Worm (Caenorhabditis elegans): ENCODE results near the gene srv-4.

The srv-4 gene

ce11 chrIV:4294552-4294951 lies 6.3 kb upstream of the srv-4 start, which contains the start of gene F15E6.3 (continued):
- peak; percentile 82 for TF ChIP-seq nhr-28 (tag; optimal IDR thresholded peaks at IDR 0.05)
- TF ChIP-seq hif-1 (tag; optimal IDR thresholded peaks at IDR 0.05), result no peak
- TF ChIP-seq F49E8.2 (tag; optimal IDR thresholded peaks at IDR 0.05; ENCODE audit: borderline replicate concordance), result no peak

ce11 chrIV:4292569-4292968 lies 4.3 kb upstream of the srv-4 start, which contains the start of gene F15E6.10:
F15E6.10 (plus strand) TSS chrIV:4292869.
- TF ChIP-seq aly-2 (tag; optimal IDR thresholded peaks at IDR 0.05), result no peak
- no peak for TF ChIP-seq ceh-32 (tag; optimal IDR thresholded peaks at IDR 0.05; ENCODE audit: poor library complexity)
- TF ChIP-seq daf-16 (GFP tag; optimal IDR thresholded peaks at IDR 0.05), result no peak
- no peak for TF ChIP-seq daf-16 (tag; optimal IDR thresholded peaks at IDR 0.05)
- no peak for TF ChIP-seq lin-39 (tag; optimal IDR thresholded peaks at IDR 0.05)
- TF ChIP-seq mxl-3 (GFP tag; optimal IDR thresholded peaks at IDR 0.05), result no peak
- TF ChIP-seq D1046.2 (GFP tag; IDR thresholded peaks at IDR 0.05), result no peak
- TF ChIP-seq zip-2 (tag; optimal IDR thresholded peaks at IDR 0.05), result no peak
- TF ChIP-seq ZK337.2 (GFP tag; IDR thresholded peaks at IDR 0.05), result no peak
- no peak for TF ChIP-seq hlh-11 (tag; optimal IDR thresholded peaks at IDR 0.05)

ce11 chrIV:4291174-4291573 lies 2.9 kb upstream of the srv-4 start, which contains the start of gene F15E6.4:
F15E6.4 (plus strand) TSS chrIV:4291474.
- TF ChIP-seq Y105C5A.15 (GFP tag; IDR thresholded peaks at IDR 0.05), result no peak
- TF ChIP-seq pqm-1 (tag; optimal IDR thresholded peaks at IDR 0.05), result no peak
- no peak for TF ChIP-seq lin-15B (tag; optimal IDR thresholded peaks at IDR 0.05)
- TF ChIP-seq mdt-29 (GFP tag; IDR thresholded peaks at IDR 0.05), result no peak
- no peak for TF ChIP-seq lin-1 (GFP tag; IDR thresholded peaks at IDR 0.05)
- TF ChIP-seq zfp-2 (tag; optimal IDR thresholded peaks at IDR 0.05), result no peak
- TF ChIP-seq aha-1 (tag), result no peak
- TF ChIP-seq hif-1 (tag; optimal IDR thresholded peaks at IDR 0.05), result no peak
- no peak for TF ChIP-seq set-16 (GFP tag; IDR thresholded peaks at IDR 0.05)

ce11 chrIV:4290472-4290871 lies 2.2 kb upstream of the srv-4 start, which contains the start of gene dct-7:
dct-7 (minus strand) TSS chrIV:4290572.
- TF ChIP-seq nhr-48 (tag; optimal IDR thresholded peaks at IDR 0.05) (peak; percentile 11), zip-11 (GFP tag; IDR thresholded peaks at IDR 0.05) (no peak)

ce11 chrIV:4289267-4289666 lies 1.0 kb upstream of the srv-4 start, which contains the start of gene F15E6.5:
F15E6.5 (plus strand) TSS chrIV:4289567.
- TF ChIP-seq D1046.2 (GFP tag; IDR thresholded peaks at IDR 0.05) (no peak), nhr-25 (tag; optimal IDR thresholded peaks at IDR 0.05; ENCODE audit: borderline replicate concordance, insufficient read depth) (no peak), aha-1 (tag) (no peak), R02D3.7 (tag; optimal IDR thresholded peaks at IDR 0.05) (no peak), unc-39 (tag; optimal IDR thresholded peaks at IDR 0.05) (no peak)

ce11 chrIV:4284989-4285388 lies 3.2 kb downstream of the srv-4 start:
- TF ChIP-seq daf-16 (GFP tag; optimal IDR thresholded peaks at IDR 0.05), result no peak
- TF ChIP-seq daf-16 (tag; optimal IDR thresholded peaks at IDR 0.05), result peak; percentile 61
- TF ChIP-seq nhr-77 (tag; optimal IDR thresholded peaks at IDR 0.05), result peak; percentile 8
- TF ChIP-seq dmd-6 (GFP tag; IDR thresholded peaks at IDR 0.05), result peak; percentile 45; the same call in 1 of the 2 replicates
- TF ChIP-seq pqm-1 (tag; optimal IDR thresholded peaks at IDR 0.05), result peak; percentile 56
- TF ChIP-seq nhr-28 (tag; optimal IDR thresholded peaks at IDR 0.05), result peak; percentile 58
- no peak for TF ChIP-seq hlh-30 (tag; optimal IDR thresholded peaks at IDR 0.05; ENCODE audit: insufficient read depth)
- no peak for TF ChIP-seq fos-1 (tag; optimal IDR thresholded peaks at IDR 0.05)

- TF ChIP-seq daf-16 (GFP tag; optimal IDR thresholded peaks at IDR 0.05) (no peak), daf-16 (tag; optimal IDR thresholded peaks at IDR 0.05) (peak; percentile 20), egl-43 (GFP tag; IDR thresholded peaks at IDR 0.05) (no peak)
These were observed 4.2 kb downstream of the srv-4 start, which contains the start of gene F15E6.6 for ce11 chrIV:4284020-4284419. F15E6.6 (minus strand) TSS chrIV:4284120.
